Worm (Caenorhabditis elegans): ENCODE measurements around the gene ttr-19.
A peak's percentile ranks its signal among the peaks of the same experiment; 100 is the strongest.

ttr-19 gene

ce11 chrV:10237171-10237570 lies 9.9 kb upstream of the ttr-19 start:
- peak; percentile 96 for TF ChIP-seq aha-1 (tag)
- no peak for TF ChIP-seq dmd-8 (GFP tag; IDR thresholded peaks at IDR 0.05)

- TF ChIP-seq hmg-1.1 (GFP tag; IDR thresholded peaks at IDR 0.05) (no peak), duxl-1 (tag; optimal IDR thresholded peaks at IDR 0.05; ENCODE audit: poor library complexity) (no peak)
These were observed 6.1 kb upstream of the ttr-19 start, which contains the start of gene str-182 for ce11 chrV:10233330-10233729. Gene str-182, minus strand, starts transcription at chrV:10233430.

ce11 chrV:10230932-10231331 lies 3.7 kb upstream of the ttr-19 start, which contains the start of gene fipr-6:
Gene fipr-6, plus strand, starts transcription at chrV:10231232.
- TF ChIP-seq daf-8 (GFP tag; IDR thresholded peaks at IDR 0.05), result no peak
- TF ChIP-seq ces-1 (GFP tag; optimal IDR thresholded peaks at IDR 0.05), result no peak
- no peak for TF ChIP-seq lir-3 (tag; optimal IDR thresholded peaks at IDR 0.05)
- no peak for TF ChIP-seq mdl-1 (tag; optimal IDR thresholded peaks at IDR 0.05)
- TF ChIP-seq ZK337.2 (GFP tag; IDR thresholded peaks at IDR 0.05), result no peak
- no peak for TF ChIP-seq F37D6.2 (tag; optimal IDR thresholded peaks at IDR 0.05)
- no peak for TF ChIP-seq zip-2 (tag; optimal IDR thresholded peaks at IDR 0.05)
- TF ChIP-seq ceh-44 (GFP tag; IDR thresholded peaks at IDR 0.05), result no peak
- no peak for TF ChIP-seq F44E2.7 (GFP tag; IDR thresholded peaks at IDR 0.05)
- no peak for TF ChIP-seq mes-2 (tag; optimal IDR thresholded peaks at IDR 0.05; ENCODE audit: poor library complexity, severe bottlenecking)
- no peak for TF ChIP-seq lsy-2 (tag; optimal IDR thresholded peaks at IDR 0.05)
- TF ChIP-seq egl-27 (tag; optimal IDR thresholded peaks at IDR 0.05), result no peak
- no peak for TF ChIP-seq nhr-42 (GFP tag; IDR thresholded peaks at IDR 0.05)
- no peak for TF ChIP-seq mdt-29 (GFP tag; IDR thresholded peaks at IDR 0.05)
- TF ChIP-seq sdz-12 (GFP tag; optimal IDR thresholded peaks at IDR 0.05), result no peak
- TF ChIP-seq ceh-32 (tag; optimal IDR thresholded peaks at IDR 0.05; ENCODE audit: poor library complexity), result no peak
- TF ChIP-seq snpc-1.2 (GFP tag; IDR thresholded peaks at IDR 0.05), result no peak
- TF ChIP-seq Y75B8A.6 (GFP tag; IDR thresholded peaks at IDR 0.05), result no peak
- no peak for TF ChIP-seq Y5F2A.4 (GFP tag; optimal IDR thresholded peaks at IDR 0.05)

- TF ChIP-seq tra-1 (GFP tag; IDR thresholded peaks at IDR 0.05) (no peak), F26F4.8 (GFP tag; conservative IDR thresholded peaks at IDR 0.05) (no peak), gei-8 (GFP tag; optimal IDR thresholded peaks at IDR 0.05) (no peak), F37D6.2 (tag; optimal IDR thresholded peaks at IDR 0.05) (no peak), ceh-62 (tag; optimal IDR thresholded peaks at IDR 0.05) (no peak)
These were observed 2.1 kb upstream of the ttr-19 start, which contains the start of the genes pyt-1 and fipr-7 for ce11 chrV:10229222-10229879. Gene pyt-1, minus strand, starts transcription at chrV:10229322. Gene fipr-7, plus strand, starts transcription at chrV:10229829.

DNA sequence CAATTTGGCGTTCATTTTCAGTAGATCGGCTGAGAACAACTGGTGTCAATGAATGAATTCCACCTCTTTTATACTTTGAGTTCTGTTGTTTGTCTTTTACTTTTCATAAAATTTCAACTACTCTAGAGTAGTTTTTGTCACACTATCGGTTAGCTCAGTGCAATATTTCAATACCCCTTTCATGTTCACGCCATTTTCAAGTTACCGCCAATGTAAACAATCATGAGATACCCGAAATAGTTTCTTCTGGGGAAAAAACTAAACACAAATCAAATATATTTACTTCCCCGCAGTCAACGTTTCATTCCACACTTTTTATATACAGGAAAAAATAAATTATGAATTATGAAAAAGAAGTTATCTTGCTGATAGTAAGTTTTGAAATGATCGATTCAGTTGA lies 1.1 kb upstream of the ttr-19 start, which contains the start of gene fipr-4:
Gene fipr-4, minus strand, starts transcription at position 101 of the 400 bp plus-strand sequence.
- TF ChIP-seq Y105C5A.15 (GFP tag; IDR thresholded peaks at IDR 0.05) (no peak), madf-5 (GFP tag; IDR thresholded peaks at IDR 0.05) (no peak), lin-13 (GFP tag; optimal IDR thresholded peaks at IDR 0.05) (no peak), pha-4 (GFP tag; IDR thresholded peaks at IDR 0.05) (no peak), pha-4 (tag; optimal IDR thresholded peaks at IDR 0.05) (no peak), ceh-20 (GFP tag; IDR thresholded peaks at IDR 0.05) (no peak), pqm-1 (tag; optimal IDR thresholded peaks at IDR 0.05) (no peak), ceh-44 (GFP tag; IDR thresholded peaks at IDR 0.05) (no peak), gei-8 (GFP tag; optimal IDR thresholded peaks at IDR 0.05) (no peak), duxl-1 (tag; optimal IDR thresholded peaks at IDR 0.05; ENCODE audit: poor library complexity) (no peak), ctbp-1 (GFP tag; IDR thresholded peaks at IDR 0.05) (no peak), ztf-7 (tag; optimal IDR thresholded peaks at IDR 0.05) (no peak), lin-39 (tag; optimal IDR thresholded peaks at IDR 0.05) (no peak), nhr-6 (tag; optimal IDR thresholded peaks at IDR 0.05) (no peak)

Data from whole organism, L4 larva.